Worm (Caenorhabditis elegans) whole organism, mixed stage, embryonic: ENCODE measurements around the gene C25F9.9.

Source experiments
- M03D4.4 ChIP-seq: sonication (generic microtip); optimal IDR thresholded peaks from 2 replicates; lab custom pipeline; 2017; ENCODE audit warnings: mild to moderate bottlenecking, missing genetic modification characterization, missing compliant biosample characterization
- blmp-1 ChIP-seq: fragments of 150-350 bp; optimal IDR thresholded peaks from 2 replicates; lab custom pipeline; 2014; ENCODE audit warnings: missing biosample characterization, missing genetic modification characterization
- lin-13 ChIP-seq: fragments of 150-350 bp; optimal IDR thresholded peaks from 2 replicates; lab custom pipeline; 2014; ENCODE audit warnings: missing biosample characterization, missing genetic modification characterization
- lsy-2 ChIP-seq: fragments of 150-350 bp; optimal IDR thresholded peaks from 2 replicates; lab custom pipeline; 2014; ENCODE audit warnings: missing biosample characterization, missing genetic modification characterization
- nhr-28 ChIP-seq: fragments of 150-350 bp; optimal IDR thresholded peaks from 2 replicates; lab custom pipeline; 2014; ENCODE audit warnings: missing biosample characterization, missing genetic modification characterization
- nhr-76 ChIP-seq: sonication (generic microtip); optimal IDR thresholded peaks from 2 replicates; lab custom pipeline; 2017; ENCODE audit warnings: missing biosample characterization, missing genetic modification characterization
- pha-4 ChIP-seq: fragments of 150-350 bp; optimal IDR thresholded peaks from 2 replicates; lab custom pipeline; 2018; ENCODE audit warnings: missing biosample characterization, missing genetic modification reagents, missing genetic modification characterization
- snpc-4 ChIP-seq: fragments of 150-350 bp; optimal IDR thresholded peaks from 2 replicates; lab custom pipeline; 2014; ENCODE audit warnings: missing biosample characterization, missing genetic modification characterization
- unc-39 ChIP-seq: fragments of 150-350 bp; optimal IDR thresholded peaks from 2 replicates; lab custom pipeline; 2014; ENCODE audit warnings: missing biosample characterization, missing genetic modification characterization
- ztf-11 ChIP-seq: fragments of 150-350 bp; optimal IDR thresholded peaks from 2 replicates; lab custom pipeline; 2014; ENCODE audit warnings: missing biosample characterization, missing genetic modification characterization

DNA sequence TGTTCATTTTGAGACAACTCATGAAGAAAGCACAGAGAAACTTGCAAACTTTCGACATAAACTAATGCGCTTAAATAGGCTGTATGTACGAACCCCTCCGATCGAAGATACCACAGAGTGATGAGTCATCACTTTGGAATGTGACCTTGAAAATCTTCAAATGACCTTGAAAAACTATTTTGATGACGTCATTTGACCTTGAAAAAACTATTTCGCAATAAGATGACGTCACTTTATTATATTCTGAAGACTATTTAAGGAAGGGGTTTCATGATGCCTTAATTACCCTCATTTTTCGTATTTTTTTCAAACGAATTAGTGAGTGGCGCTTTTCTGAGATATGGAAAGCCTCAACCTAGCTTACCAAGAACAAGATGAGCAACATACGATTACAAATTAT is 4.7 kb downstream of the C25F9.9 start, which contains the start of gene C25F9.2:
- TF ChIP-seq lin-13 (no peak), nhr-28 (tag; lab: Kevin White, UChicago) (no peak), snpc-4 (tag; lab: Kevin White, UChicago) (no peak), lsy-2 (tag; lab: Kevin White, UChicago) (no peak), pha-4 (tag; lab: Kevin White, UChicago) (no peak), nhr-76 (tag; lab: Kevin White, UChicago) (no peak), blmp-1 (no peak), ztf-11 (tag; lab: Kevin White, UChicago) (no peak), M03D4.4 (tag; lab: Kevin White, UChicago) (no peak), unc-39 (tag; lab: Kevin White, UChicago) (no peak)
